Fruit fly (Drosophila melanogaster) whole organism, embryonic: ENCODE measurements around the gene Jon65Aiii.

Source experiments
- Antp ChIP-seq: fragments of 200-800 bp; sonication (Bioruptor generic); optimal IDR thresholded peaks from 3 replicates; lab custom pipeline; 2016; ENCODE audit warnings: missing biosample characterization, missing genetic modification characterization
- Blimp-1 ChIP-seq: fragments of 200-800 bp; sonication (Bioruptor generic); optimal IDR thresholded peaks from 3 replicates; lab custom pipeline; 2018; ENCODE audit warnings: missing biosample characterization, missing genetic modification characterization, mild to moderate bottlenecking, moderate library complexity, missing genetic modification reagents
- BtbVII ChIP-seq: fragments of 200-800 bp; sonication (Bioruptor generic); optimal IDR thresholded peaks from 3 replicates; lab custom pipeline; 2017; ENCODE audit warnings: missing biosample characterization, mild to moderate bottlenecking, missing genetic modification characterization
- CG11696 ChIP-seq: fragments of 200-800 bp; sonication (Bioruptor generic); IDR thresholded peaks from 2 replicates; pipeline ENCODE4 v1.3.6; 2022; ENCODE audit warnings: missing biosample characterization, missing genetic modification characterization
- CG13894 ChIP-seq: fragments of 200-800 bp; sonication (Bioruptor generic); optimal IDR thresholded peaks from 3 replicates; lab custom pipeline; 2018; ENCODE audit warnings: missing biosample characterization, mild to moderate bottlenecking, missing genetic modification characterization, moderate library complexity
- CG15514 ChIP-seq: fragments of 200-800 bp; sonication (Bioruptor generic); optimal IDR thresholded peaks from 3 replicates; lab custom pipeline; 2017; ENCODE audit warnings: missing biosample characterization, missing genetic modification characterization, mild to moderate bottlenecking, moderate library complexity, missing genetic modification reagents
- CG17186 ChIP-seq: fragments of 200-800 bp; sonication (Bioruptor generic); optimal IDR thresholded peaks from 3 replicates; lab custom pipeline; 2017; ENCODE audit warnings: missing biosample characterization, missing genetic modification reagents, missing genetic modification characterization
- CG1832 ChIP-seq: fragments of 200-800 bp; sonication (Bioruptor generic); optimal IDR thresholded peaks from 2 replicates; lab custom pipeline; 2017; ENCODE audit warnings: missing biosample characterization, mild to moderate bottlenecking, missing genetic modification characterization, inconsistent platforms
- CG2875 ChIP-seq: fragments of 200-800 bp; sonication (Bioruptor generic); optimal IDR thresholded peaks from 2 replicates; lab custom pipeline; 2017; ENCODE audit warnings: missing biosample characterization, mild to moderate bottlenecking, missing genetic modification characterization, missing genetic modification reagents
- CG4617 ChIP-seq: fragments of 200-800 bp; sonication (Bioruptor generic); optimal IDR thresholded peaks from 3 replicates; lab custom pipeline; 2016; ENCODE audit warnings: missing biosample characterization, missing genetic modification characterization, borderline replicate concordance
- CG4707 ChIP-seq: fragments of 200-800 bp; sonication (Bioruptor generic); optimal IDR thresholded peaks from 2 replicates; lab custom pipeline; 2018; ENCODE audit warnings: missing biosample characterization, mild to moderate bottlenecking, missing genetic modification characterization, moderate library complexity
- CG6175 ChIP-seq: fragments of 200-800 bp; sonication (Bioruptor generic); IDR thresholded peaks from 3 replicates; pipeline ENCODE4 v1.3.6; 2022; ENCODE audit warnings: missing biosample characterization, missing genetic modification characterization
- CG6765 ChIP-seq: fragments of 200-800 bp; sonication (Bioruptor generic); optimal IDR thresholded peaks from 3 replicates; lab custom pipeline; 2017; ENCODE audit warnings: missing biosample characterization, mild to moderate bottlenecking, missing genetic modification characterization
- CG9727 ChIP-seq: fragments of 200-800 bp; sonication (Bioruptor generic); optimal IDR thresholded peaks from 3 replicates; lab custom pipeline; 2017; ENCODE audit warnings: missing biosample characterization, mild to moderate bottlenecking, missing genetic modification characterization
- CG9876 ChIP-seq: fragments of 200-800 bp; sonication (Bioruptor generic); optimal IDR thresholded peaks from 2 replicates; lab custom pipeline; 2016; ENCODE audit warnings: missing biosample characterization, missing genetic modification characterization
- Deaf1 ChIP-seq: fragments of 200-800 bp; optimal IDR thresholded peaks from 3 replicates; lab custom pipeline; 2019; ENCODE audit warnings: missing biosample characterization, mild to moderate bottlenecking, missing genetic modification characterization, moderate library complexity
- Dll ChIP-seq: fragments of 200-800 bp; sonication (Bioruptor generic); IDR thresholded peaks from 4 replicates; pipeline ENCODE4 v1.3.6; 2022; ENCODE audit warnings: missing biosample characterization, missing genetic modification characterization; ENCODE audit not compliant: partially characterized antibody
- E2f1 ChIP-seq: fragments of 200-800 bp; sonication (Bioruptor generic); IDR thresholded peaks from 2 replicates; pipeline ENCODE4 v1.3.6; 2022; ENCODE audit warnings: missing biosample characterization, missing genetic modification characterization
- Ets97D ChIP-seq: fragments of 200-800 bp; sonication (Bioruptor generic); optimal IDR thresholded peaks from 3 replicates; lab custom pipeline; 2016; ENCODE audit warnings: missing biosample characterization, missing genetic modification characterization
- Fer1 ChIP-seq: fragments of 200-800 bp; sonication (Bioruptor generic); optimal IDR thresholded peaks from 2 replicates; lab custom pipeline; 2017; ENCODE audit warnings: missing biosample characterization, mild to moderate bottlenecking, missing genetic modification characterization
- H2.0 ChIP-seq: fragments of 200-800 bp; sonication (Bioruptor generic); IDR thresholded peaks from 2 replicates; pipeline ENCODE4 v1.3.6; 2022; ENCODE audit warnings: missing biosample characterization, missing genetic modification characterization
- Hr3 ChIP-seq: fragments of 200-800 bp; sonication (Bioruptor generic); optimal IDR thresholded peaks from 3 replicates; lab custom pipeline; 2016; ENCODE audit warnings: missing biosample characterization, missing genetic modification characterization
- Hr78 ChIP-seq, 2 experiments: fragments of 200-800 bp in 1 of 2; fragments of >200 bp in 1 of 2; sonication (Bioruptor generic) in 1 of 2; optimal IDR thresholded peaks; 2 replicates each; lab custom pipeline; 2017 to 2019; ENCODE audit warnings: missing biosample characterization in 2 of 2, missing genetic modification characterization in 2 of 2, mild to moderate bottlenecking in 1 of 2, moderate library complexity in 1 of 2
- Med ChIP-seq: fragments of 200-800 bp; sonication (Bioruptor generic); peaks from one replicate; lab custom pipeline; 2016; ENCODE audit warnings: missing biosample characterization, missing genetic modification characterization, mild to moderate bottlenecking, inconsistent platforms, moderate library complexity
- Nf-YB ChIP-seq: fragments of 200-800 bp; sonication (Bioruptor generic); optimal IDR thresholded peaks from 3 replicates; lab custom pipeline; 2019; ENCODE audit warnings: missing biosample characterization, mild to moderate bottlenecking, missing genetic modification characterization, moderate library complexity
- Stat92E ChIP-seq, 3 experiments: fragments of >200 bp in 2 of 3; fragments of 200-800 bp in 1 of 3; sonication (Bioruptor generic) in 1 of 3; optimal IDR thresholded peaks; 2 replicates each; lab custom pipeline; 2017 to 2019; ENCODE audit warnings: missing biosample characterization in 3 of 3, missing genetic modification characterization in 3 of 3, mild to moderate bottlenecking in 1 of 3, moderate library complexity in 1 of 3
- Xrp1 ChIP-seq: fragments of 200-800 bp; sonication (Bioruptor generic); IDR thresholded peaks from 2 replicates; pipeline ENCODE4 v1.3.6; 2022; ENCODE audit warnings: missing biosample characterization, missing genetic modification characterization
- cas ChIP-seq: fragments of 200-800 bp; sonication (Bioruptor generic); IDR thresholded peaks from 2 replicates; pipeline ENCODE4 v1.3.6; 2022; ENCODE audit warnings: missing biosample characterization, missing genetic modification characterization
- chinmo ChIP-seq: fragments of 200-800 bp; sonication (Bioruptor generic); IDR thresholded peaks from 4 replicates; pipeline ENCODE4 v1.3.6; 2022; ENCODE audit warnings: missing biosample characterization, missing genetic modification characterization; ENCODE audit not compliant: partially characterized antibody
- chn ChIP-seq: fragments of 200-800 bp; sonication (Bioruptor generic); optimal IDR thresholded peaks from 2 replicates; lab custom pipeline; 2016; ENCODE audit warnings: missing biosample characterization, missing genetic modification characterization
- fd3F ChIP-seq: fragments of 200-800 bp; sonication (Bioruptor generic); optimal IDR thresholded peaks from 2 replicates; lab custom pipeline; 2018; ENCODE audit warnings: missing biosample characterization, mild to moderate bottlenecking, missing genetic modification characterization, moderate library complexity
- fd64A ChIP-seq: fragments of 200-800 bp; sonication (Bioruptor generic); optimal IDR thresholded peaks from 3 replicates; lab custom pipeline; 2018; ENCODE audit warnings: missing biosample characterization, mild to moderate bottlenecking, missing genetic modification characterization
- fd96Cb ChIP-seq: fragments of 200-800 bp; sonication (Bioruptor generic); optimal IDR thresholded peaks from 2 replicates; lab custom pipeline; 2018; ENCODE audit warnings: missing biosample characterization, mild to moderate bottlenecking, missing genetic modification characterization, moderate library complexity
- gcm2 ChIP-seq: fragments of 200-800 bp; sonication (Bioruptor generic); optimal IDR thresholded peaks from 2 replicates; lab custom pipeline; 2016; ENCODE audit warnings: missing biosample characterization, missing genetic modification characterization
- gem ChIP-seq: fragments of 200-800 bp; sonication (Bioruptor generic); optimal IDR thresholded peaks from 2 replicates; lab custom pipeline; 2019; ENCODE audit warnings: missing biosample characterization, mild to moderate bottlenecking, missing genetic modification characterization, moderate library complexity
- grn ChIP-seq: fragments of 200-800 bp; sonication (Bioruptor generic); optimal IDR thresholded peaks from 3 replicates; lab custom pipeline; 2017; ENCODE audit warnings: missing biosample characterization, missing genetic modification characterization
- hbn ChIP-seq: fragments of 200-800 bp; sonication (Bioruptor generic); IDR thresholded peaks from 2 replicates; pipeline ENCODE4 v1.3.6; 2022; ENCODE audit warnings: missing biosample characterization, missing genetic modification characterization; ENCODE audit not compliant: partially characterized antibody
- hkb ChIP-seq, 2 experiments: fragments of 200-800 bp in 1 of 2; fragments of >200 bp in 1 of 2; sonication (Bioruptor generic) in 1 of 2; IDR thresholded peaks in 1 of 2; optimal IDR thresholded peaks in 1 of 2; 2 replicates each; pipeline versions ENCODE4 v1.3.6 to Lab custom; 2017 to 2022; ENCODE audit warnings: missing biosample characterization in 1 of 2, missing genetic modification characterization in 1 of 2
- ken ChIP-seq: fragments of 200-800 bp; sonication (Bioruptor generic); IDR thresholded peaks from 3 replicates; pipeline ENCODE4 v1.3.6; 2022; ENCODE audit warnings: missing biosample characterization, missing genetic modification characterization
- lilli ChIP-seq: fragments of 200-800 bp; sonication (Bioruptor generic); optimal IDR thresholded peaks from 3 replicates; lab custom pipeline; 2016; ENCODE audit warnings: missing biosample characterization, missing genetic modification characterization
- scrt ChIP-seq: fragments of 200-800 bp; sonication (Bioruptor generic); optimal IDR thresholded peaks from 2 replicates; lab custom pipeline; 2018; ENCODE audit warnings: missing biosample characterization, mild to moderate bottlenecking, missing genetic modification characterization, moderate library complexity
- sna ChIP-seq: fragments of 200-800 bp; sonication (Bioruptor generic); IDR thresholded peaks from 2 replicates; pipeline ENCODE4 v1.3.6; 2022; ENCODE audit warnings: missing biosample characterization, missing genetic modification characterization; ENCODE audit not compliant: partially characterized antibody
- sqz ChIP-seq: fragments of 200-800 bp; sonication (Bioruptor generic); optimal IDR thresholded peaks from 3 replicates; lab custom pipeline; 2018; ENCODE audit warnings: missing biosample characterization, mild to moderate bottlenecking, missing genetic modification characterization
- tio ChIP-seq: fragments of 200-800 bp; sonication (Bioruptor generic); optimal IDR thresholded peaks from 2 replicates; lab custom pipeline; 2017; ENCODE audit warnings: missing biosample characterization, missing genetic modification characterization, inconsistent platforms
- wor ChIP-seq: fragments of 200-800 bp; sonication (Bioruptor generic); IDR thresholded peaks from 2 replicates; pipeline ENCODE4 v1.3.6; 2022; ENCODE audit warnings: missing biosample characterization, missing genetic modification characterization

The Jon65Aiii gene

dm6 chr3L:6070119-6070518, 19.6 kb downstream of the Jon65Aiii start:
- peak; percentile 73 for TF ChIP-seq grn (GFP tag; lab: Kevin White, UChicago)
- TF ChIP-seq Ets97D (GFP tag; lab: Kevin White, UChicago) = no peak
- TF ChIP-seq Hr78 (GFP tag; optimal IDR thresholded peaks at IDR 0.05; lab: Kevin White, UChicago) = peak in 1 of 2 experiments; percentile 56
- TF ChIP-seq Xrp1 (GFP tag; lab: Robert Waterston, UW) = no peak

dm6 chr3L:6071454-6072189, 21.1 kb downstream of the Jon65Aiii start, which contains the start of gene CG6602:
Gene CG6602 (plus strand): TSS chr3L:6072139.
- peak; percentile 59 for TF ChIP-seq Blimp-1
- TF ChIP-seq ken (GFP tag; lab: Robert Waterston, UW) = peak; percentile 84
- peak; percentile 84 for TF ChIP-seq Fer1 (GFP tag; lab: Kevin White, UChicago)
- no peak for TF ChIP-seq CG4617 (GFP tag; lab: Kevin White, UChicago)
- TF ChIP-seq chinmo (GFP tag; lab: Robert Waterston, UW) = no peak
- TF ChIP-seq gem (tag; lab: Kevin White, UChicago) = peak; percentile 49
- TF ChIP-seq chn (GFP tag; lab: Kevin White, UChicago) = peak; percentile 33
- TF ChIP-seq sqz (GFP tag; lab: Kevin White, UChicago) = no peak
- no peak for TF ChIP-seq hbn (GFP tag; lab: Robert Waterston, UW)
- peak; percentile 74 for TF ChIP-seq CG6175 (GFP tag; lab: Robert Waterston, UW)
- TF ChIP-seq Med = peak; percentile 92
- TF ChIP-seq BtbVII (GFP tag; lab: Kevin White, UChicago) = peak; percentile 65
- TF ChIP-seq gcm2 = no peak
- peak; percentile 78 for TF ChIP-seq CG9876 (GFP tag; lab: Kevin White, UChicago)
- no peak for TF ChIP-seq fd64A (GFP tag; lab: Kevin White, UChicago)
- TF ChIP-seq CG15514 (GFP tag; lab: Kevin White, UChicago) = peak; percentile 82
- TF ChIP-seq sna = no peak
- peak; percentile 54 for TF ChIP-seq CG9727 (GFP tag; lab: Kevin White, UChicago)
- peak; percentile 18 for TF ChIP-seq lilli (GFP tag; lab: Kevin White, UChicago)
- peak; percentile 67 for TF ChIP-seq scrt (GFP tag; lab: Kevin White, UChicago)
- TF ChIP-seq Hr3 = peak; percentile 51
- TF ChIP-seq H2.0 (GFP tag; lab: Robert Waterston, UW) = peak; percentile 60
- TF ChIP-seq CG4707 (GFP tag; lab: Kevin White, UChicago) = peak; percentile 28
- peak; percentile 57 for TF ChIP-seq fd96Cb (tag; lab: Kevin White, UChicago)
- TF ChIP-seq hkb (optimal IDR thresholded peaks at IDR 0.05; lab: Kevin White, UChicago) = no peak
- TF ChIP-seq hkb (GFP tag; IDR thresholded peaks at IDR 0.05; lab: Robert Waterston, UW) = peak; percentile 51
- TF ChIP-seq CG11696 (GFP tag; lab: Robert Waterston, UW) = 0 out of 2 replicates have a peak, but pooled peaks have one; percentile 49
- TF ChIP-seq CG6765 = peak; percentile 80
- TF ChIP-seq CG2875 (GFP tag; lab: Kevin White, UChicago) = peak; percentile 52
- TF ChIP-seq Stat92E (GFP tag; optimal IDR thresholded peaks at IDR 0.05; lab: Kevin White, UChicago) = no peak
- no peak for TF ChIP-seq Deaf1
- TF ChIP-seq fd3F (GFP tag; lab: Kevin White, UChicago) = peak; percentile 55
- TF ChIP-seq CG1832 (GFP tag; lab: Kevin White, UChicago) = no peak
- TF ChIP-seq Nf-YB (GFP tag; lab: Kevin White, UChicago) = no peak
- peak; percentile 37 for TF ChIP-seq CG13894 (tag; lab: Kevin White, UChicago)
- peak; percentile 69 for TF ChIP-seq cas (GFP tag; lab: Robert Waterston, UW)
- peak; percentile 10 for TF ChIP-seq Antp (GFP tag; lab: Kevin White, UChicago)
- no peak for TF ChIP-seq CG17186 (GFP tag; lab: Kevin White, UChicago)
- TF ChIP-seq tio = peak; percentile 68
- TF ChIP-seq Dll (GFP tag; lab: Robert Waterston, UW) = no peak
- TF ChIP-seq E2f1 (GFP tag; lab: Robert Waterston, UW) = peak; percentile 74
- no peak for TF ChIP-seq wor (GFP tag; lab: Robert Waterston, UW)
